Fruit fly (Drosophila melanogaster) whole organism: Measurements from ENCODE around the gene ebd1.

ENCODE experiments used
- CG8478 ChIP-seq: fragments of >200 bp; optimal IDR thresholded peaks from 2 replicates; lab custom pipeline; 2018; ENCODE audit warnings: inconsistent platforms
- Dll ChIP-seq: fragments of >200 bp; optimal IDR thresholded peaks from 2 replicates; lab custom pipeline; 2017
- EcR ChIP-seq, 2 experiments: fragments of >200 bp; optimal IDR thresholded peaks; 2 replicates each; lab custom pipeline; 2017; ENCODE audit warnings: missing biosample characterization in 2 of 2, missing genetic modification characterization in 2 of 2, missing genetic modification reagents in 2 of 2
- pan ChIP-seq: fragments of >200 bp; optimal IDR thresholded peaks from 2 replicates; lab custom pipeline; 2017
- psq ChIP-seq: fragments of >200 bp; optimal IDR thresholded peaks from 2 replicates; lab custom pipeline; 2017
- usp ChIP-seq: fragments of >200 bp; optimal IDR thresholded peaks from 2 replicates; lab custom pipeline; 2017; ENCODE audit warnings: missing biosample characterization, missing genetic modification characterization, mixed read lengths

DNA sequence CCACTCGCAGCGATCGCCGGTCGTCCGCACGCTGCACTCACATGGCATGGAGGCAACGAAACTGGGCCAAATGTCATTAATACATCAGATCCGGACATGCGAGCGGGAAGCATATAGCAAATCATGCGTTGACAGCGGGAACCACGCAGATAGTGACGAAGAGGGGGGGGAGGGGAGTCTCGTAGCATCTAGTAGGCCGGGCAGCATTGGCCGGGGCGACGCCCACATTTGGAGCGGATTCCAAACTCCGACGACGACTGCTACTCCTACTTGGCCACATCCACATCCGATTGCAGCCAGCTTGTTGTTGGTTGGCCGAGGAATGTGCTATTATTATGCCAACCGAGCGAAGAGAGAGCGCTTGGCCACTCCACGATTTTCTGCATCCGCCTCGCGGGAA lies 49.8 kb downstream of the ebd1 start:
- TF ChIP-seq CG8478 (no peak), psq (lab: Kevin White, UChicago) (no peak), usp (no peak), pan (lab: Kevin White, UChicago) (no peak), EcR (GFP tag; optimal IDR thresholded peaks at IDR 0.05; lab: Kevin White, UChicago) (no peak), Dll (no peak)
